Worm (Caenorhabditis elegans) whole organism, L1 larva: ENCODE results near the gene clec-140.
A peak's percentile ranks its signal among the peaks of the same experiment; 100 is the strongest.

ENCODE experiments used
- C04F5.9 ChIP-seq: sonication (generic microtip); optimal IDR thresholded peaks from 2 replicates; lab custom pipeline; 2016; ENCODE audit warnings: missing genetic modification characterization, missing compliant biosample characterization
- C16A3.4 ChIP-seq: fragments of 150-350 bp; optimal IDR thresholded peaks from 2 replicates; lab custom pipeline; 2014; ENCODE audit warnings: missing biosample characterization, missing genetic modification characterization
- C34B4.2 ChIP-seq: sonication (generic microtip); optimal IDR thresholded peaks from 2 replicates; lab custom pipeline; 2017; ENCODE audit warnings: mild to moderate bottlenecking, missing genetic modification characterization, missing compliant biosample characterization
- F16B12.6 ChIP-seq: fragments of 150-350 bp; optimal IDR thresholded peaks from 2 replicates; lab custom pipeline; 2014; ENCODE audit warnings: missing biosample characterization, missing genetic modification characterization
- aha-1 ChIP-seq: fragments of 150-350 bp; optimal IDR thresholded peaks from 2 replicates; lab custom pipeline; 2014; ENCODE audit warnings: missing biosample characterization, missing genetic modification characterization
- alr-1 ChIP-seq: fragments of 200-800 bp; sonication (Bioruptor generic); optimal IDR thresholded peaks from 2 replicates; lab custom pipeline; 2018; ENCODE audit warnings: borderline replicate concordance, mild to moderate bottlenecking, missing genetic modification characterization, missing compliant biosample characterization
- ama-1 ChIP-seq: fragments of 150-350 bp; optimal IDR thresholded peaks from 2 replicates; lab custom pipeline; 2014
- ceh-63 ChIP-seq: fragments of 200-800 bp; sonication (Bioruptor generic); optimal IDR thresholded peaks from 2 replicates; lab custom pipeline; 2018; ENCODE audit warnings: mild to moderate bottlenecking, missing genetic modification characterization, missing compliant biosample characterization
- ceh-8 ChIP-seq: fragments of 200-800 bp; sonication (Bioruptor generic); optimal IDR thresholded peaks from 2 replicates; lab custom pipeline; 2018; ENCODE audit warnings: mild to moderate bottlenecking, missing genetic modification characterization, moderate library complexity, missing compliant biosample characterization
- ceh-82 ChIP-seq, 3 experiments: fragments of 150-350 bp in 1 of 3; sonication (generic microtip) in 2 of 3; optimal IDR thresholded peaks; 2 replicates each; lab custom pipeline; 2014 to 2017; ENCODE audit warnings: missing biosample characterization in 3 of 3, missing genetic modification characterization in 3 of 3
- ceh-88 ChIP-seq: fragments of 200-800 bp; sonication (Bioruptor generic); IDR thresholded peaks from 2 replicates; pipeline ENCODE4 v1.3.6; 2022; ENCODE audit warnings: missing genetic modification characterization, missing compliant biosample characterization
- dpl-1 ChIP-seq, 3 experiments: fragments of 150-350 bp in 2 of 3; sonication (generic microtip) in 1 of 3; optimal IDR thresholded peaks; 2 replicates each; lab custom pipeline; 2014 to 2017; ENCODE audit warnings: missing biosample characterization in 3 of 3, missing genetic modification characterization in 3 of 3, missing genetic modification reagents in 3 of 3
- efl-1 ChIP-seq, 4 experiments: fragments of 150-350 bp; optimal IDR thresholded peaks in 3 of 4; peaks in 1 of 4; 1 replicate in 1 of 4; 2 replicates in 3 of 4; lab custom pipeline; 2014; ENCODE audit warnings: missing biosample characterization in 2 of 4, missing genetic modification characterization in 2 of 4, missing genetic modification reagents in 2 of 4
- efl-3 ChIP-seq: fragments of 200-800 bp; sonication (Bioruptor generic); optimal IDR thresholded peaks from 2 replicates; lab custom pipeline; 2018; ENCODE audit warnings: mild to moderate bottlenecking, missing genetic modification characterization, missing compliant biosample characterization
- egl-13 ChIP-seq: sonication (generic microtip); optimal IDR thresholded peaks from 2 replicates; lab custom pipeline; 2016; ENCODE audit warnings: missing genotype, missing genetic modification reagents, missing genetic modification characterization, missing compliant biosample characterization
- elt-3 ChIP-seq, 6 experiments: fragments of 150-350 bp in 1 of 6; sonication (generic microtip); optimal IDR thresholded peaks; 2 replicates each; lab custom pipeline; 2017 to 2018; ENCODE audit warnings: missing biosample characterization in 6 of 6, missing genetic modification characterization in 6 of 6, inconsistent platforms in 1 of 6
- ets-5 ChIP-seq: fragments of 200-800 bp; sonication (Bioruptor generic); IDR thresholded peaks from 2 replicates; pipeline ENCODE4 v1.3.6; 2022; ENCODE audit warnings: missing genetic modification characterization, missing compliant biosample characterization
- fkh-10 ChIP-seq: sonication (generic microtip); optimal IDR thresholded peaks from 2 replicates; lab custom pipeline; 2017; ENCODE audit warnings: missing biosample characterization, missing genetic modification reagents, missing genetic modification characterization
- fkh-8 ChIP-seq: sonication (generic microtip); optimal IDR thresholded peaks from 2 replicates; lab custom pipeline; 2016; ENCODE audit warnings: mild to moderate bottlenecking, missing genetic modification characterization, missing compliant biosample characterization
- fos-1 ChIP-seq: fragments of 150-350 bp; optimal IDR thresholded peaks from 2 replicates; lab custom pipeline; 2014; ENCODE audit warnings: missing biosample characterization, missing genetic modification characterization
- grh-1 ChIP-seq: fragments of 200-800 bp; sonication (Bioruptor generic); IDR thresholded peaks from 2 replicates; pipeline ENCODE4 v1.3.6; 2022; ENCODE audit warnings: missing genetic modification reagents, missing genetic modification characterization, missing compliant biosample characterization
- hlh-17 ChIP-seq: fragments of 200-800 bp; sonication (Bioruptor generic); optimal IDR thresholded peaks from 2 replicates; lab custom pipeline; 2018; ENCODE audit warnings: missing genetic modification characterization, mild to moderate bottlenecking, missing compliant biosample characterization, moderate library complexity, borderline replicate concordance
- irx-1 ChIP-seq: sonication (generic microtip); optimal IDR thresholded peaks from 2 replicates; lab custom pipeline; 2016; ENCODE audit warnings: missing genetic modification characterization, missing compliant biosample characterization
- isw-1 ChIP-seq: fragments of 200-800 bp; sonication (Bioruptor generic); IDR thresholded peaks from 2 replicates; pipeline ENCODE4 v1.3.6; 2022; ENCODE audit warnings: missing genetic modification characterization, missing compliant biosample characterization
- lin-14 ChIP-seq: fragments of 200-800 bp; sonication (Bioruptor generic); optimal IDR thresholded peaks from 2 replicates; lab custom pipeline; 2018; ENCODE audit warnings: mild to moderate bottlenecking, missing genetic modification characterization, moderate library complexity, missing compliant biosample characterization
- lin-15B ChIP-seq: fragments of 150-350 bp; sonication (generic microtip); optimal IDR thresholded peaks from 3 replicates; lab custom pipeline; 2014; ENCODE audit warnings: missing biosample characterization, missing genetic modification characterization
- lin-39 ChIP-seq: fragments of 150-350 bp; optimal IDR thresholded peaks from 2 replicates; lab custom pipeline; 2014; ENCODE audit warnings: missing biosample characterization, missing genetic modification reagents, missing genetic modification characterization
- lir-3 ChIP-seq: sonication (generic microtip); optimal IDR thresholded peaks from 2 replicates; lab custom pipeline; 2016; ENCODE audit warnings: mild to moderate bottlenecking, missing genetic modification characterization, moderate library complexity, missing compliant biosample characterization; ENCODE audit not compliant: poor library complexity
- mep-1 ChIP-seq: fragments of 150-350 bp; optimal IDR thresholded peaks from 2 replicates; lab custom pipeline; 2014; ENCODE audit warnings: missing biosample characterization, missing genetic modification characterization
- nhr-11 ChIP-seq: fragments of 150-350 bp; optimal IDR thresholded peaks from 2 replicates; lab custom pipeline; 2014; ENCODE audit warnings: missing biosample characterization, missing genetic modification characterization
- nhr-19 ChIP-seq: fragments of 200-800 bp; sonication (Bioruptor generic); conservative IDR thresholded peaks from 2 replicates; pipeline ENCODE4 v1.3.6; 2022; ENCODE audit warnings: missing genetic modification characterization, missing compliant biosample characterization
- nhr-237 ChIP-seq: fragments of 150-350 bp; optimal IDR thresholded peaks from 2 replicates; lab custom pipeline; 2014; ENCODE audit warnings: missing biosample characterization, missing genetic modification characterization
- nhr-28 ChIP-seq: fragments of 150-350 bp; optimal IDR thresholded peaks from 2 replicates; lab custom pipeline; 2014; ENCODE audit warnings: missing biosample characterization, missing genetic modification characterization
- nhr-71 ChIP-seq: sonication (generic microtip); optimal IDR thresholded peaks from 2 replicates; lab custom pipeline; 2016; ENCODE audit warnings: mild to moderate bottlenecking, missing genetic modification characterization, moderate library complexity, missing compliant biosample characterization
- nhr-85 ChIP-seq: sonication (generic microtip); peaks from one replicate; lab custom pipeline; 2016; ENCODE audit warnings: missing genetic modification characterization, inconsistent platforms, missing compliant biosample characterization
- nhr-90 ChIP-seq: sonication (generic microtip); optimal IDR thresholded peaks from 2 replicates; lab custom pipeline; 2016; ENCODE audit warnings: mild to moderate bottlenecking, missing genetic modification characterization, missing compliant biosample characterization; ENCODE audit not compliant: poor library complexity
- pag-3 ChIP-seq: sonication (generic microtip); optimal IDR thresholded peaks from 2 replicates; lab custom pipeline; 2017; ENCODE audit warnings: missing genetic modification characterization, mild to moderate bottlenecking, missing compliant biosample characterization, antibody characterized with exemption, borderline replicate concordance; ENCODE audit not compliant: insufficient read depth
- pqm-1 ChIP-seq: sonication (generic microtip); optimal IDR thresholded peaks from 3 replicates; lab custom pipeline; 2017; ENCODE audit warnings: missing biosample characterization, missing genetic modification characterization
- rnt-1 ChIP-seq: sonication (generic microtip); optimal IDR thresholded peaks from 2 replicates; lab custom pipeline; 2016; ENCODE audit warnings: mild to moderate bottlenecking, missing genetic modification characterization, moderate library complexity, missing compliant biosample characterization
- snu-23 ChIP-seq: sonication (generic microtip); optimal IDR thresholded peaks from 2 replicates; lab custom pipeline; 2016; ENCODE audit warnings: missing genetic modification characterization, missing compliant biosample characterization
- sox-4 ChIP-seq: sonication (generic microtip); optimal IDR thresholded peaks from 2 replicates; lab custom pipeline; 2016; ENCODE audit warnings: missing genetic modification characterization, missing compliant biosample characterization
- sup-37 ChIP-seq: fragments of 200-800 bp; sonication (Bioruptor generic); optimal IDR thresholded peaks from 2 replicates; lab custom pipeline; 2018; ENCODE audit warnings: mild to moderate bottlenecking, missing genetic modification characterization, missing compliant biosample characterization
- swsn-7 ChIP-seq: sonication (generic microtip); optimal IDR thresholded peaks from 2 replicates; lab custom pipeline; 2016; ENCODE audit warnings: missing genetic modification characterization, missing compliant biosample characterization
- unc-30 ChIP-seq: sonication (generic microtip); optimal IDR thresholded peaks from 2 replicates; lab custom pipeline; 2017; ENCODE audit warnings: missing biosample characterization, missing genetic modification characterization
- unc-86 ChIP-seq: sonication (generic microtip); optimal IDR thresholded peaks from 2 replicates; lab custom pipeline; 2016; ENCODE audit warnings: missing genetic modification characterization, missing compliant biosample characterization
- unc-98 ChIP-seq: fragments of 200-800 bp; sonication (Bioruptor generic); IDR thresholded peaks from 2 replicates; pipeline ENCODE4 v1.3.6; 2022; ENCODE audit warnings: missing genetic modification characterization, missing compliant biosample characterization
- xbp-1 ChIP-seq: sonication (generic microtip); optimal IDR thresholded peaks from 2 replicates; lab custom pipeline; 2016; ENCODE audit warnings: missing genetic modification characterization, missing compliant biosample characterization
- ztf-4 ChIP-seq: fragments of 150-350 bp; optimal IDR thresholded peaks from 2 replicates; lab custom pipeline; 2014; ENCODE audit warnings: missing biosample characterization, missing genetic modification characterization

Gene clec-140

ce11 chrII:4674188-4674587, 1.3 kb downstream of the clec-140 start (continued):
- no peak for TF ChIP-seq aha-1 (tag; lab: Kevin White, UChicago)

ce11 chrII:4675481-4675880, 2.6 kb downstream of the clec-140 start, which contains the start of gene T05A7.3:
Gene T05A7.3 (plus strand): TSS chrII:4675781.
- TF ChIP-seq fkh-10 (no peak), pqm-1 (tag; lab: Kevin White, UChicago) (no peak), unc-30 (tag; lab: Kevin White, UChicago) (no peak), elt-3 (tag; optimal IDR thresholded peaks at IDR 0.05; lab: Kevin White, UChicago) (no peak), ceh-88 (GFP tag; lab: Robert Waterston, UW) (no peak)

ce11 chrII:4676241-4676640, 3.4 kb downstream of the clec-140 start:
- no peak for TF ChIP-seq ama-1 (lab: Kevin White, UChicago)
- peak; percentile 49 for TF ChIP-seq lin-14 (GFP tag; lab: Kevin White, UChicago)
- TF ChIP-seq F16B12.6 = no peak
- TF ChIP-seq efl-1 (optimal IDR thresholded peaks at IDR 0.05; lab: Kevin White, UChicago) = no peak
- no peak for TF ChIP-seq efl-1 (GFP tag; optimal IDR thresholded peaks at IDR 0.05 in 1 of 2; lab: Kevin White, UChicago)
- TF ChIP-seq sup-37 (GFP tag; lab: Kevin White, UChicago) = no peak
- no peak for TF ChIP-seq mep-1
- TF ChIP-seq nhr-28 (tag; lab: Kevin White, UChicago) = no peak
- no peak for TF ChIP-seq pag-3 (tag; lab: Kevin White, UChicago)
- TF ChIP-seq nhr-71 (tag; lab: Kevin White, UChicago) = peak; percentile 48
- TF ChIP-seq C34B4.2 (tag; lab: Kevin White, UChicago) = no peak
- TF ChIP-seq isw-1 = no peak
- peak; percentile 26 for TF ChIP-seq rnt-1 (tag; lab: Kevin White, UChicago)
- no peak for TF ChIP-seq unc-98 (GFP tag; lab: Robert Waterston, UW)
- TF ChIP-seq C16A3.4 (tag; lab: Kevin White, UChicago) = no peak
- no peak for TF ChIP-seq ceh-63 (GFP tag; lab: Kevin White, UChicago)
- no peak for TF ChIP-seq C04F5.9
- TF ChIP-seq swsn-7 (tag; lab: Kevin White, UChicago) = no peak
- TF ChIP-seq nhr-19 (GFP tag; lab: Robert Waterston, UW) = 0 out of 2 replicates have a peak, but pooled peaks have one; percentile 17
- no peak for TF ChIP-seq sox-4 (tag; lab: Kevin White, UChicago)
- TF ChIP-seq fkh-10 = no peak
- no peak for TF ChIP-seq aha-1 (tag; lab: Kevin White, UChicago)
- TF ChIP-seq unc-86 = no peak
- no peak for TF ChIP-seq lin-15B (tag; lab: Kevin White, UChicago)
- no peak for TF ChIP-seq efl-3
- TF ChIP-seq alr-1 (tag; lab: Kevin White, UChicago) = no peak
- no peak for TF ChIP-seq irx-1
- TF ChIP-seq fkh-8 (tag; lab: Kevin White, UChicago) = no peak
- TF ChIP-seq unc-30 (tag; lab: Kevin White, UChicago) = no peak
- TF ChIP-seq nhr-11 (tag; lab: Kevin White, UChicago) = no peak
- no peak for TF ChIP-seq nhr-90 (tag; lab: Kevin White, UChicago)
- TF ChIP-seq xbp-1 (tag; lab: Kevin White, UChicago) = no peak
- no peak for TF ChIP-seq ceh-8 (GFP tag; lab: Kevin White, UChicago)
- no peak for TF ChIP-seq lin-39 (tag; lab: Kevin White, UChicago)
- no peak for TF ChIP-seq grh-1 (GFP tag; lab: Robert Waterston, UW)
- no peak for TF ChIP-seq ztf-4 (tag; lab: Kevin White, UChicago)
- TF ChIP-seq snu-23 = peak; percentile 5
- TF ChIP-seq lir-3 (tag; lab: Kevin White, UChicago) = peak; percentile 14
- TF ChIP-seq hlh-17 = no peak
- TF ChIP-seq nhr-237 = no peak
- TF ChIP-seq egl-13 (tag; lab: Kevin White, UChicago) = no peak
- TF ChIP-seq nhr-85 = no peak
- no peak for TF ChIP-seq dpl-1 (GFP tag; optimal IDR thresholded peaks at IDR 0.05; lab: Kevin White, UChicago)
- TF ChIP-seq pqm-1 (tag; lab: Kevin White, UChicago) = no peak
- no peak for TF ChIP-seq fos-1
- no peak for TF ChIP-seq ceh-82 (tag; optimal IDR thresholded peaks at IDR 0.05; lab: Kevin White, UChicago)
- TF ChIP-seq ets-5 (GFP tag; lab: Robert Waterston, UW) = no peak
